Fruit fly (Drosophila melanogaster) whole organism: ENCODE data around the gene eIF4E6.

ENCODE experiments used
- CG8478 ChIP-seq: fragments of >200 bp; optimal IDR thresholded peaks from 2 replicates; lab custom pipeline; 2018; ENCODE audit warnings: inconsistent platforms
- Dll ChIP-seq: fragments of >200 bp; optimal IDR thresholded peaks from 2 replicates; lab custom pipeline; 2017
- EcR ChIP-seq, 2 experiments: fragments of >200 bp; optimal IDR thresholded peaks; 2 replicates each; lab custom pipeline; 2017; ENCODE audit warnings: missing biosample characterization in 2 of 2, missing genetic modification characterization in 2 of 2, missing genetic modification reagents in 2 of 2
- pan ChIP-seq: fragments of >200 bp; optimal IDR thresholded peaks from 2 replicates; lab custom pipeline; 2017
- psq ChIP-seq: fragments of >200 bp; optimal IDR thresholded peaks from 2 replicates; lab custom pipeline; 2017
- usp ChIP-seq: fragments of >200 bp; optimal IDR thresholded peaks from 2 replicates; lab custom pipeline; 2017; ENCODE audit warnings: missing biosample characterization, missing genetic modification characterization, mixed read lengths

The eIF4E6 gene

dm6 chr3R:29039704-29040430 is 12.9 kb upstream of the eIF4E6 start:
- TF ChIP-seq pan (lab: Kevin White, UChicago) (no peak), CG8478 (lab: Kevin White, UChicago) (no peak), usp (GFP tag; lab: Kevin White, UChicago) (no peak), EcR (GFP tag; optimal IDR thresholded peaks at IDR 0.05; lab: Kevin White, UChicago) (no peak), Dll (lab: Kevin White, UChicago) (no peak), psq (lab: Kevin White, UChicago) (no peak)

DNA sequence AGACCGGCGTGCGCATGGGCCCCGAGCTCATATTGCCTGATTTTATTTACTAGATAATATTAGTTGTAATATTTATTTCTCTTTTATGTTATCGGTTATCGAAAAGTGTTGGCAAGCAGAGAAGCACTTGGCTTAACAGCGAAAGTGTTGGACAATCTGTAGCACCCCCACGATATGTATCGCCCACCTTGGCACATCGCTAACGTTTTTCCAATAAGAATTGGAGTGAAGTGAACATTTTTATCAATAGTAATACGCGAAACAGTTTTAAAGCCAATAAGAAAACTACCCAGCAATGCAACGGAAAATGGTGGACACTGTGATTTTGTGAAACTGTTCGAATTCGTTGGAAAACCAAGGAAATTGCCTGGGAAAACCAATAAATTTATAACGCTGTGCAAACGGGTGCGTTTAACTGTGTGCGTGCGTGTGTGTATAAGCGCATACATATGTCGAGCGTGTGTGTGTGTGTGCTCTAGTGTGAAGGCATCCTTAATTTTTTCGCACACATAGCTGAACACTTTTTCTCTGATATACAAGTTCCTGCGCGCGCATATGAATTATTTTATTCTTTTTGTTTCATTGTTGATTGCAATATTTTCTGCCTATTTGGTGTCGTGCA is 12.1 kb upstream of the eIF4E6 start, which contains the start of the genes Slu7 and Pkc98E:
Slu7 (minus strand) TSS at position 112 of the 622 bp plus-strand sequence.
Pkc98E (plus strand) TSS at position 197 of the 622 bp plus-strand sequence.
- TF ChIP-seq pan (lab: Kevin White, UChicago): no peak
- TF ChIP-seq CG8478 (lab: Kevin White, UChicago): peak; percentile 46

DNA sequence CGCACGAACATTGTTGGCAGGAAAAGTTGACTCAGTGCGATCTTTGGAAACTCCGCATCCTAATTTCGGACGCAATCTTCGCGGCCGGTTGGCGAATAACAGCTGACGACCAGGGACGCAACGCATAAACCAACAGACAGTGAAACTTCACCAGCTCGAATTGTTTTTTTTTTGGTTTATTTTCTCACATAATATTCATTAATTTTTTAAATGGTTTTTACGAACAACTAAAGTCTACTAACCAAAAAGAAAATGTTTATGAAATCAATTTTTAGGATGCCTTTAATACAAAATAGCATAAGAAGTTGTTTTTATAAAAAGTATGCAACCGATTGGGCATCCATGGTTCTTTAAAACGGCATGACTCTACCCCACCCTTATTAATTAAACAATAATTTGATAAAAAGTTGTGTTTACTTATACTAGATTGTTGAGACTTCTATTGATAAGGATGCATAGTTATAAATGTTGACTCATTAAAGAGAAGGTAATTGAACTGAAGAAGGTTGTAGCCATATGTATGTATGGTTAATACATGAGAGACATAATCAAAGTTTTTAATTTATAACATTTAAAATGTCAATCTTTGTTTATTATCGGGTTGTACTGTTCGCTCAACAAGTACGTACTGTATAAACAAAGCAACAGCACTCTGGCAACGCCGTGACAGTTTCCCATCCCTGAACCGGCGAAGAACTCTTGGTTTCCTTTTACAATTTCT is 7.1 kb upstream of the eIF4E6 start, which contains the start of the genes beta4GalNAcTB and Cpsf100:
beta4GalNAcTB (minus strand) TSS at position 100 of the 721 bp plus-strand sequence.
Cpsf100 (plus strand) TSS at position 665 of the 721 bp plus-strand sequence.
- no peak for TF ChIP-seq CG8478 (lab: Kevin White, UChicago)
- no peak for TF ChIP-seq psq (lab: Kevin White, UChicago)
- TF ChIP-seq usp (GFP tag; lab: Kevin White, UChicago): no peak
- TF ChIP-seq Dll (lab: Kevin White, UChicago): no peak
- no peak for TF ChIP-seq pan (lab: Kevin White, UChicago)
- TF ChIP-seq EcR (GFP tag; optimal IDR thresholded peaks at IDR 0.05; lab: Kevin White, UChicago): no peak

DNA sequence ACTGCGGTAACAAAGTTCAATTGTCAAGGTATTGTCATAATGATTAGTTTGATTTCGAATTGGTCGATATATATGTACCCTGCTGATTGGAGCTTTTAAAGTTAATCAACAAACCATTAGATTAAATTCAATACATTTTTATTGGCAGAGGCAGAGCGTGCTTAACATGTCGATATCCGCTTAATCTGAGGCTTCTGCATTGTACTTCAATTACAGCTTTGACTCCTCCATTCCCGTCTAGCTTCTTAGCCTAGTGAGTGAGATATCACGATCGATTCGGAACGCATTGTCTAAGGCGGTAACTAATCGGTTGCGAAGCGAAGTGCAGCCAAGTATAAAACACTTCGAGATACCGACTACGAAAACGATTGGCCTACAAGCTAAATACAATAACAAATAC is 5.6 kb upstream of the eIF4E6 start, which contains the start of gene Ssl2:
Ssl2 (minus strand) TSS at position 101 of the 400 bp plus-strand sequence.
- no peak for TF ChIP-seq Dll (lab: Kevin White, UChicago)
- no peak for TF ChIP-seq psq (lab: Kevin White, UChicago)
- TF ChIP-seq usp (GFP tag; lab: Kevin White, UChicago): no peak
- no peak for TF ChIP-seq pan (lab: Kevin White, UChicago)
- no peak for TF ChIP-seq CG8478 (lab: Kevin White, UChicago)
- TF ChIP-seq EcR (GFP tag; optimal IDR thresholded peaks at IDR 0.05; lab: Kevin White, UChicago): no peak

dm6 chr3R:29024671-29025070 is 2.3 kb downstream of the eIF4E6 start, which contains the start of gene CG14518:
CG14518 (plus strand) TSS chr3R:29024971.
- TF ChIP-seq psq (lab: Kevin White, UChicago) (no peak), CG8478 (lab: Kevin White, UChicago) (no peak), usp (GFP tag; lab: Kevin White, UChicago) (no peak), EcR (GFP tag; optimal IDR thresholded peaks at IDR 0.05; lab: Kevin White, UChicago) (no peak), Dll (lab: Kevin White, UChicago) (no peak), pan (lab: Kevin White, UChicago) (no peak)

DNA sequence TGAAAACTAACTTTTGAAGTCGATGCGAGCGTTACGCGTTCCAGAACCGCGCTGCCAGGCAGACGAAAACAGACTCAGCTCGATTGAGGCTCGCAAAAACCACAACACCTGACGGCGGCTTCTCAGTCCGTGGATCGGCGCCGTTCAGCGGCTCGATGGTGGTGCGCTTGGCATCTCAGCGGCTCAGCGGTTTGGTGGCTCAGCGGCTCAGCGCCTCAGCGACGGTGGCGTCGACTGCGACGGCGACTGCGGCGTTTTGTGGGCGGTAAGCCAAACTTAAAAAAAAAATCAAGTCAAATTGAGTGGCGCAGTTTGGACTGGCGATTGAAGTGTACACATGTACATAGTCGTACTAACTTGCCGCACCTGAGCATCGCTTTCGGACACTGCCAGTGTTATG is 6.6 kb downstream of the eIF4E6 start, which contains the start of gene wat:
wat (minus strand) TSS at position 41 of the 400 bp plus-strand sequence.
- TF ChIP-seq CG8478 (lab: Kevin White, UChicago): no peak
- TF ChIP-seq usp (GFP tag; lab: Kevin White, UChicago): no peak
- TF ChIP-seq psq (lab: Kevin White, UChicago): no peak
- no peak for TF ChIP-seq pan (lab: Kevin White, UChicago)
- TF ChIP-seq Dll (lab: Kevin White, UChicago): no peak
- no peak for TF ChIP-seq EcR (GFP tag; optimal IDR thresholded peaks at IDR 0.05; lab: Kevin White, UChicago)

- TF ChIP-seq pan (lab: Kevin White, UChicago) (no peak), EcR (GFP tag; optimal IDR thresholded peaks at IDR 0.05; lab: Kevin White, UChicago) (no peak), CG8478 (lab: Kevin White, UChicago) (no peak), usp (GFP tag; lab: Kevin White, UChicago) (no peak), Dll (lab: Kevin White, UChicago) (no peak), psq (lab: Kevin White, UChicago) (no peak)
Observed at dm6 chr3R:29011144-29011543, 15.8 kb downstream of the eIF4E6 start.

DNA sequence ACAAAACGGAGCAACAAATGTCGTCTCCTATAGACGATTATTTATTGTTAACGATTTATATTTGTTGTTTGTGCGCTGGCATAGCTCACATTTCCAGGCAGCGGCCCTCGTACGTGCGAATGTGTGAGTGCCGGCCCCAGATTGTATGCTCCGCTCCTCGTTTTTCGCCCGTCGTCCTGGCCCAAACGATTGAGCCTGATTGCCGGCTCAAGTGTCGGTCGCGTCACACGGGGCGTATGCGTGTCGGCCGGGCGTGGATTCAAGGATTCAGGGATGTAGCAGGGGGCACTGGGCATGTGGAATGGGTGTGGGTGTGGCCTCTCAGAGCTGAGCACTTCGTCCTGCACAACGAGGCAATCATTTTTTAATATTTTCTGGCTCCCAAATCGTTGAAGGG is 21.4 kb downstream of the eIF4E6 start:
- TF ChIP-seq Dll (lab: Kevin White, UChicago) (no peak), usp (GFP tag; lab: Kevin White, UChicago) (no peak), CG8478 (lab: Kevin White, UChicago) (no peak), pan (lab: Kevin White, UChicago) (no peak), EcR (GFP tag; optimal IDR thresholded peaks at IDR 0.05; lab: Kevin White, UChicago) (no peak), psq (lab: Kevin White, UChicago) (no peak)

DNA sequence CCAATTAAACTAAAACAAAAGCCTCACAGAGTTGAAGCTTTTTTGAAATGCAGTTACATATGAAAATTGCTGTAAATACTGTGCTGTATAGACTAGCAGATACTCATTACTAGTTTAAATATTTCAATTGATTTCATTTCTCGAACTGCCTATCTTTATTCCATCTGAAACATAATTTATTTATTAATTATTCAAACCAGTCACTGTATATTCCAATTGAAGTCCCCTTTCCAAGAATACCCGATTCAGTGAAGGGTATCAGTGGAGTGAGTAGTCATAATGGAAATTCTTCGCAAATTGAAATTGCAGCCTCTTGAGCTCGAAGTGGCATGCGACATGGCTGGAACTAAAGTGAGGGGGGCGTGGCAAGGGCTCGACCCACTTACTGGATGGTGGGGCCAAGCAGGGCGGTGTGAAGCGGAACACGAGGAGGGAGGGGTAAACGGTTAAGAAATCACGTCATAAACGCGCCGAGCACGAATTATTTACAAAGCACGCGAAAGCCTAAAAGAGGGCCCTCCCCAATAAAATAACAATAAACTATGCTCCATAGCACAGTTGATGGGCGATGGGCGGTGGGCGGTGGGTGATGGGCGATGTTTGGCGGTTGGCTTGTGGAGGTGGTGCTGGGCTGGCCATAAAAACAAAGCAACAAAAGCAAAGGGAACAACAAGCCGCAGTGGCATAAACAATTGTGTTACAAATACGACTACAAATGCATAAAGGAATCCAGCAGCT is 21.9 kb downstream of the eIF4E6 start:
- TF ChIP-seq EcR (GFP tag; optimal IDR thresholded peaks at IDR 0.05; lab: Kevin White, UChicago) (no peak), psq (lab: Kevin White, UChicago) (no peak), CG8478 (lab: Kevin White, UChicago) (no peak), usp (GFP tag; lab: Kevin White, UChicago) (no peak), pan (lab: Kevin White, UChicago) (no peak), Dll (lab: Kevin White, UChicago) (no peak)

DNA sequence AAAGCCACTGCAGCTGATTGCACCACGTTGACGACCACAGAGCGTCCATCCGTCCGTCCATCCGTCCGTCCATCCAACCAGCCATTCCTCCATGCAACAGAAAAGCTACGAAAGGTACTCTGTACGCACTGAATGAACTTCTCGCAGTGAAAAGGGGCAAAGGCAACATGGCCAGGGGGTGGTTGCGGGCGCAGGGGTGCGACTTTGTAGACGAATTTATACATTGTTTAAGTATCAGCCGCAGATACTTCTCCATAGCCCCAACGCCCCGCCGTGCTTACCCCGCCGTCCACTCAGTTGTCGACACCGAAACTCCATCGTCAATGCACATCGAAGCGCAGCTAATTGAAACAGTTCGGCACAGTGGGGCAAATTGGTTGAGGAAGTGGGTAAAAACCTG is 27.0 kb downstream of the eIF4E6 start:
- TF ChIP-seq Dll (lab: Kevin White, UChicago) (no peak), CG8478 (lab: Kevin White, UChicago) (no peak), usp (GFP tag; lab: Kevin White, UChicago) (no peak), pan (lab: Kevin White, UChicago) (no peak), psq (lab: Kevin White, UChicago) (no peak), EcR (GFP tag; optimal IDR thresholded peaks at IDR 0.05; lab: Kevin White, UChicago) (no peak)
